Fruit fly (Drosophila melanogaster) whole organism, prepupa: Measurements from ENCODE around the gene CG6788.

Experiments used
- Blimp-1 ChIP-seq: fragments of 200-800 bp; sonication (Bioruptor generic); optimal IDR thresholded peaks from 3 replicates; lab custom pipeline; 2017; ENCODE audit warnings: missing biosample characterization, missing genetic modification characterization, mild to moderate bottlenecking, moderate library complexity, missing genetic modification reagents
- CG10631 ChIP-seq: fragments of 200-800 bp; sonication (Bioruptor generic); optimal IDR thresholded peaks from 2 replicates; lab custom pipeline; 2016; ENCODE audit warnings: missing biosample characterization, missing genetic modification characterization
- CG10669 ChIP-seq: fragments of 200-800 bp; sonication (Bioruptor generic); optimal IDR thresholded peaks from 3 replicates; lab custom pipeline; 2018; ENCODE audit warnings: missing biosample characterization, mild to moderate bottlenecking, missing genetic modification characterization, moderate library complexity
- CG11294 ChIP-seq: fragments of 200-800 bp; sonication (Bioruptor generic); IDR thresholded peaks from 2 replicates; pipeline ENCODE4 v1.3.6; 2022; ENCODE audit warnings: missing biosample characterization, missing genetic modification characterization
- CG11762 ChIP-seq: fragments of 200-800 bp; sonication (Bioruptor generic); optimal IDR thresholded peaks from 3 replicates; lab custom pipeline; 2016; ENCODE audit warnings: missing biosample characterization, missing genetic modification characterization; ENCODE audit not compliant: insufficient read depth
- CG11902 ChIP-seq: fragments of 200-800 bp; sonication (Bioruptor generic); optimal IDR thresholded peaks from 3 replicates; lab custom pipeline; 2016; ENCODE audit warnings: missing biosample characterization, missing genetic modification characterization
- CG15336 ChIP-seq: fragments of 200-800 bp; sonication (Bioruptor generic); IDR thresholded peaks from 2 replicates; pipeline ENCODE4 v1.3.6; 2022; ENCODE audit warnings: missing biosample characterization, missing genetic modification characterization
- CG16779 ChIP-seq: fragments of 200-800 bp; sonication (Bioruptor generic); optimal IDR thresholded peaks from 3 replicates; lab custom pipeline; 2017; ENCODE audit warnings: missing biosample characterization, mild to moderate bottlenecking, missing genetic modification characterization
- CG3032 ChIP-seq: fragments of 200-800 bp; optimal IDR thresholded peaks from 2 replicates; lab custom pipeline; 2019; ENCODE audit warnings: missing biosample characterization, mild to moderate bottlenecking, missing genetic modification characterization, moderate library complexity
- CG31627 ChIP-seq: fragments of 200-800 bp; sonication (Bioruptor generic); optimal IDR thresholded peaks from 3 replicates; lab custom pipeline; 2016; ENCODE audit warnings: missing biosample characterization, missing genetic modification characterization
- CG32006 ChIP-seq: fragments of 200-800 bp; sonication (Bioruptor generic); optimal IDR thresholded peaks from 3 replicates; lab custom pipeline; 2017; ENCODE audit warnings: missing biosample characterization, mild to moderate bottlenecking, missing genetic modification characterization
- CG34406 ChIP-seq: fragments of 200-800 bp; sonication (Bioruptor generic); optimal IDR thresholded peaks from 3 replicates; lab custom pipeline; 2016; ENCODE audit warnings: missing biosample characterization, missing genetic modification characterization
- CG4318 ChIP-seq: fragments of 200-800 bp; sonication (Bioruptor generic); optimal IDR thresholded peaks from 3 replicates; lab custom pipeline; 2017; ENCODE audit warnings: missing biosample characterization, mild to moderate bottlenecking, missing genetic modification characterization
- CG6163 ChIP-seq: fragments of 200-800 bp; sonication (Bioruptor generic); IDR thresholded peaks from 3 replicates; pipeline ENCODE4 v1.3.6; 2022; ENCODE audit warnings: missing biosample characterization, missing genetic modification characterization
- CG6276 ChIP-seq: fragments of 200-800 bp; sonication (Bioruptor generic); optimal IDR thresholded peaks from 2 replicates; lab custom pipeline; 2017; ENCODE audit warnings: missing biosample characterization, mild to moderate bottlenecking, missing genetic modification characterization
- CG6808 ChIP-seq: fragments of 200-800 bp; sonication (Bioruptor generic); optimal IDR thresholded peaks from 3 replicates; lab custom pipeline; 2017; ENCODE audit warnings: missing biosample characterization, missing genetic modification characterization, mild to moderate bottlenecking, moderate library complexity, missing genetic modification reagents
- CG6854 ChIP-seq: fragments of 200-800 bp; sonication (Bioruptor generic); optimal IDR thresholded peaks from 2 replicates; lab custom pipeline; 2017; ENCODE audit warnings: missing biosample characterization, mild to moderate bottlenecking, missing genetic modification characterization
- CG8319 ChIP-seq: fragments of 200-800 bp; sonication (Bioruptor generic); optimal IDR thresholded peaks from 3 replicates; lab custom pipeline; 2016; ENCODE audit warnings: missing biosample characterization, missing genetic modification characterization
- CG9139 ChIP-seq: fragments of 200-800 bp; sonication (Bioruptor generic); optimal IDR thresholded peaks from 3 replicates; lab custom pipeline; 2017; ENCODE audit warnings: missing biosample characterization, mild to moderate bottlenecking, missing genetic modification characterization
- Eip75B ChIP-seq: fragments of 200-800 bp; sonication (Bioruptor generic); optimal IDR thresholded peaks from 3 replicates; lab custom pipeline; 2016; ENCODE audit warnings: missing biosample characterization, missing genetic modification characterization
- Eip78C ChIP-seq: fragments of 200-800 bp; sonication (Bioruptor generic); peaks from one replicate; lab custom pipeline; 2016; ENCODE audit warnings: missing biosample characterization, missing genetic modification characterization
- Eip93F ChIP-seq: fragments of 200-800 bp; sonication (Bioruptor generic); optimal IDR thresholded peaks from 2 replicates; lab custom pipeline; 2016; ENCODE audit warnings: missing biosample characterization, mild to moderate bottlenecking, missing genetic modification characterization
- Ets21C ChIP-seq: fragments of 200-800 bp; sonication (Bioruptor generic); optimal IDR thresholded peaks from 3 replicates; lab custom pipeline; 2016; ENCODE audit warnings: missing biosample characterization, missing genetic modification characterization
- Ets96B ChIP-seq: fragments of 200-800 bp; optimal IDR thresholded peaks from 2 replicates; lab custom pipeline; 2019; ENCODE audit warnings: missing biosample characterization, mild to moderate bottlenecking, missing genetic modification characterization, moderate library complexity
- Gug ChIP-seq: fragments of 200-800 bp; sonication (Bioruptor generic); IDR thresholded peaks from 2 replicates; pipeline ENCODE4 v1.3.6; 2022; ENCODE audit warnings: missing biosample characterization, missing genetic modification characterization
- Hr38 ChIP-seq: sonication (Bioruptor generic); optimal IDR thresholded peaks from 2 replicates; lab custom pipeline; 2016; ENCODE audit warnings: missing biosample characterization, missing genetic modification characterization
- Hr39 ChIP-seq: fragments of 200-800 bp; sonication (Bioruptor generic); optimal IDR thresholded peaks from 2 replicates; lab custom pipeline; 2016; ENCODE audit warnings: missing biosample characterization, missing genetic modification characterization
- Hr4 ChIP-seq: fragments of 200-800 bp; sonication (Bioruptor generic); optimal IDR thresholded peaks from 3 replicates; lab custom pipeline; 2016; ENCODE audit warnings: missing biosample characterization, missing genetic modification characterization
- Lpt ChIP-seq: fragments of 200-800 bp; sonication (Bioruptor generic); optimal IDR thresholded peaks from 3 replicates; lab custom pipeline; 2016; ENCODE audit warnings: missing biosample characterization, missing genetic modification characterization
- Met ChIP-seq: fragments of 200-800 bp; sonication (Bioruptor generic); optimal IDR thresholded peaks from 3 replicates; lab custom pipeline; 2016; ENCODE audit warnings: missing biosample characterization, missing genetic modification characterization
- OdsH ChIP-seq: fragments of 200-800 bp; sonication (Bioruptor generic); optimal IDR thresholded peaks from 3 replicates; lab custom pipeline; 2016; ENCODE audit warnings: missing biosample characterization, missing genetic modification characterization
- Smox ChIP-seq: fragments of 200-800 bp; sonication (Bioruptor generic); optimal IDR thresholded peaks from 3 replicates; lab custom pipeline; 2016; ENCODE audit warnings: missing biosample characterization, missing genetic modification characterization
- Sox102F ChIP-seq: fragments of 200-800 bp; sonication (Bioruptor generic); optimal IDR thresholded peaks from 2 replicates; lab custom pipeline; 2016; ENCODE audit warnings: missing biosample characterization, mild to moderate bottlenecking, missing genetic modification characterization
- Sox15 ChIP-seq: fragments of 200-800 bp; sonication (Bioruptor generic); optimal IDR thresholded peaks from 3 replicates; lab custom pipeline; 2016; ENCODE audit warnings: missing biosample characterization, missing genetic modification characterization
- acj6 ChIP-seq: fragments of 200-800 bp; sonication (Bioruptor generic); optimal IDR thresholded peaks from 3 replicates; lab custom pipeline; 2016; ENCODE audit warnings: missing biosample characterization, missing genetic modification characterization
- cyc ChIP-seq: fragments of 200-800 bp; sonication (Bioruptor generic); optimal IDR thresholded peaks from 3 replicates; lab custom pipeline; 2016; ENCODE audit warnings: missing biosample characterization, missing genetic modification characterization
- dac ChIP-seq: fragments of 200-800 bp; sonication (Bioruptor generic); optimal IDR thresholded peaks from 2 replicates; lab custom pipeline; 2017; ENCODE audit warnings: missing biosample characterization, mild to moderate bottlenecking, missing genetic modification characterization
- dsx ChIP-seq: fragments of 200-800 bp; optimal IDR thresholded peaks from 3 replicates; lab custom pipeline; 2019; ENCODE audit warnings: missing biosample characterization, mild to moderate bottlenecking, missing genetic modification characterization, moderate library complexity; ENCODE audit not compliant: poor library complexity, severe bottlenecking
- eg ChIP-seq: fragments of 200-800 bp; sonication (Bioruptor generic); IDR thresholded peaks from 3 replicates; pipeline ENCODE4 v1.3.6; 2022; ENCODE audit warnings: missing biosample characterization, missing genetic modification characterization
- esn ChIP-seq: fragments of 200-800 bp; sonication (Bioruptor generic); optimal IDR thresholded peaks from 2 replicates; lab custom pipeline; 2016; ENCODE audit warnings: missing biosample characterization, mild to moderate bottlenecking, missing genetic modification characterization, moderate library complexity
- fd85E ChIP-seq: fragments of 200-800 bp; sonication (Bioruptor generic); optimal IDR thresholded peaks from 3 replicates; lab custom pipeline; 2016; ENCODE audit warnings: missing biosample characterization, missing genetic modification characterization
- fkh ChIP-seq: fragments of 200-800 bp; sonication (Bioruptor generic); optimal IDR thresholded peaks from 3 replicates; lab custom pipeline; 2017; ENCODE audit warnings: missing biosample characterization, mild to moderate bottlenecking, missing genetic modification characterization, moderate library complexity
- lz ChIP-seq: fragments of 200-800 bp; sonication (Bioruptor generic); optimal IDR thresholded peaks from 3 replicates; lab custom pipeline; 2016; ENCODE audit warnings: missing biosample characterization, missing genetic modification characterization
- net ChIP-seq: fragments of 200-800 bp; sonication (Bioruptor generic); optimal IDR thresholded peaks from 3 replicates; lab custom pipeline; 2016; ENCODE audit warnings: missing biosample characterization, missing genetic modification characterization
- pdm3 ChIP-seq: fragments of 200-800 bp; sonication (Bioruptor generic); optimal IDR thresholded peaks from 3 replicates; lab custom pipeline; 2016; ENCODE audit warnings: missing biosample characterization, missing genetic modification characterization
- salr ChIP-seq, 2 experiments: fragments of 200-800 bp; sonication (Bioruptor generic); optimal IDR thresholded peaks; 3 replicates each; lab custom pipeline; 2016 to 2018; ENCODE audit warnings: missing biosample characterization in 2 of 2, missing genetic modification characterization in 2 of 2, mild to moderate bottlenecking in 1 of 2
- spab ChIP-seq: fragments of 200-800 bp; sonication (Bioruptor generic); optimal IDR thresholded peaks from 2 replicates; lab custom pipeline; 2017; ENCODE audit warnings: missing biosample characterization, mild to moderate bottlenecking, missing genetic modification characterization, missing genetic modification reagents
- ss ChIP-seq, 2 experiments: fragments of 200-800 bp; sonication (Bioruptor generic); optimal IDR thresholded peaks; 2 replicates in 1 of 2; 3 replicates in 1 of 2; lab custom pipeline; 2017 to 2018; ENCODE audit warnings: mild to moderate bottlenecking in 2 of 2, missing biosample characterization in 2 of 2, missing genetic modification characterization in 2 of 2, moderate library complexity in 1 of 2
- svp ChIP-seq: fragments of 200-800 bp; sonication (Bioruptor generic); peaks from one replicate; lab custom pipeline; 2016; ENCODE audit warnings: missing biosample characterization, missing genetic modification characterization
- topi ChIP-seq: fragments of 200-800 bp; sonication (Bioruptor generic); optimal IDR thresholded peaks from 3 replicates; lab custom pipeline; 2016; ENCODE audit warnings: missing biosample characterization, missing genetic modification characterization
- vri ChIP-seq: fragments of 200-800 bp; sonication (Bioruptor generic); optimal IDR thresholded peaks from 3 replicates; lab custom pipeline; 2016; ENCODE audit warnings: missing biosample characterization, mild to moderate bottlenecking, missing genetic modification characterization

The CG6788 gene

dm6 chrX:17856458-17857277 lies 31.3 kb upstream of the CG6788 start, which contains the start of gene Srx:
Gene Srx, plus strand, starts transcription at chrX:17856974.
- TF ChIP-seq Smox (GFP tag; lab: Kevin White, UChicago), result no peak
- TF ChIP-seq acj6 (GFP tag; lab: Kevin White, UChicago), result peak; percentile 15
- TF ChIP-seq Eip93F (GFP tag; lab: Kevin White, UChicago), result peak; percentile 54
- TF ChIP-seq Sox15 (GFP tag; lab: Kevin White, UChicago), result peak; percentile 30
- no peak for TF ChIP-seq pdm3 (GFP tag; lab: Kevin White, UChicago)
- no peak for TF ChIP-seq CG4318
- no peak for TF ChIP-seq lz (GFP tag; lab: Kevin White, UChicago)
- TF ChIP-seq fd85E (GFP tag; lab: Kevin White, UChicago), result no peak
- TF ChIP-seq Hr4 (GFP tag; lab: Kevin White, UChicago), result no peak
- peak; percentile 79 for TF ChIP-seq vri (GFP tag; lab: Kevin White, UChicago)
- no peak for TF ChIP-seq CG11902
- no peak for TF ChIP-seq CG8319
- no peak for TF ChIP-seq CG9139
- 0 out of 3 replicates have a peak, but pooled peaks have one; percentile 38 for TF ChIP-seq CG6163 (GFP tag; lab: Robert Waterston, UW)
- peak; percentile 50 for TF ChIP-seq CG15336 (GFP tag; lab: Robert Waterston, UW)
- TF ChIP-seq esn (GFP tag; lab: Kevin White, UChicago), result peak; percentile 50
- peak; percentile 7 for TF ChIP-seq dac (GFP tag; lab: Kevin White, UChicago)
- TF ChIP-seq CG10669 (GFP tag; lab: Kevin White, UChicago), result no peak
- no peak for TF ChIP-seq Met (GFP tag; lab: Kevin White, UChicago)
- TF ChIP-seq spab (GFP tag; lab: Kevin White, UChicago), result no peak
- TF ChIP-seq Ets96B, result peak; percentile 23
- peak; percentile 60 for TF ChIP-seq CG6808 (GFP tag; lab: Kevin White, UChicago)
- TF ChIP-seq Hr38 (GFP tag; lab: Kevin White, UChicago), result no peak
- no peak for TF ChIP-seq Sox102F (GFP tag; lab: Kevin White, UChicago)
- TF ChIP-seq topi (GFP tag; lab: Kevin White, UChicago), result peak; percentile 21
- TF ChIP-seq CG3032 (tag; lab: Kevin White, UChicago), result peak; percentile 19
- no peak for TF ChIP-seq Gug (GFP tag; lab: Robert Waterston, UW)
- no peak for TF ChIP-seq CG6854 (GFP tag; lab: Kevin White, UChicago)
- TF ChIP-seq Hr39 (GFP tag; lab: Kevin White, UChicago), result peak; percentile 35
- TF ChIP-seq salr (GFP tag; optimal IDR thresholded peaks at IDR 0.05; lab: Kevin White, UChicago), result no peak
- no peak for TF ChIP-seq Eip75B (GFP tag; lab: Kevin White, UChicago)
- TF ChIP-seq CG31627 (GFP tag; lab: Kevin White, UChicago), result peak; percentile 28
- TF ChIP-seq CG16779 (tag; lab: Kevin White, UChicago), result no peak
- no peak for TF ChIP-seq CG34406 (GFP tag; lab: Kevin White, UChicago)
- no peak for TF ChIP-seq CG6276 (GFP tag; lab: Kevin White, UChicago)
- no peak for TF ChIP-seq CG32006 (GFP tag; lab: Kevin White, UChicago)
- peak; percentile 28 for TF ChIP-seq net (GFP tag; lab: Kevin White, UChicago)
- no peak for TF ChIP-seq OdsH
- TF ChIP-seq Lpt (GFP tag; lab: Kevin White, UChicago), result no peak
- TF ChIP-seq Blimp-1 (GFP tag; lab: Kevin White, UChicago), result peak; percentile 76
- TF ChIP-seq CG10631 (GFP tag; lab: Kevin White, UChicago), result no peak
- TF ChIP-seq dsx (GFP tag; lab: Kevin White, UChicago), result peak; percentile 18
- TF ChIP-seq ss (GFP tag; optimal IDR thresholded peaks at IDR 0.05; lab: Kevin White, UChicago), result peak in 1 of 2 experiments; percentile 52
- peak; percentile 65 for TF ChIP-seq Eip78C (GFP tag; lab: Kevin White, UChicago)
- no peak for TF ChIP-seq cyc (GFP tag; lab: Kevin White, UChicago)
- peak; percentile 66 for TF ChIP-seq eg (GFP tag; lab: Robert Waterston, UW)
- TF ChIP-seq CG11294 (GFP tag; lab: Robert Waterston, UW), result no peak
- TF ChIP-seq CG11762 (GFP tag; lab: Kevin White, UChicago), result no peak
- TF ChIP-seq fkh (GFP tag; lab: Kevin White, UChicago), result peak; percentile 17
- no peak for TF ChIP-seq Ets21C (GFP tag; lab: Kevin White, UChicago)
- TF ChIP-seq svp, result no peak
